Worm (Caenorhabditis elegans): ENCODE data around the gene C25H3.10.
A peak's percentile ranks its signal among the peaks of the same experiment; 100 is the strongest.

C25H3.10 gene

ce11 chrII:5735744-5736143 is 37.0 kb upstream of the C25H3.10 start:
- no peak for TF ChIP-seq fkh-6 (tag; optimal IDR thresholded peaks at IDR 0.05)
- no peak for TF ChIP-seq ref-2 (tag; optimal IDR thresholded peaks at IDR 0.05)
- no peak for TF ChIP-seq unc-55 (GFP tag; optimal IDR thresholded peaks at IDR 0.05)

- TF ChIP-seq fkh-6 (tag; optimal IDR thresholded peaks at IDR 0.05): no peak
- no peak for TF ChIP-seq ttx-3 (tag; optimal IDR thresholded peaks at IDR 0.05)
- TF ChIP-seq ceh-34 (tag; optimal IDR thresholded peaks at IDR 0.05): no peak
- TF ChIP-seq pha-2 (tag; optimal IDR thresholded peaks at IDR 0.05): no peak
- no peak for TF ChIP-seq pax-1 (tag; optimal IDR thresholded peaks at IDR 0.05)
- TF ChIP-seq elt-2 (tag; optimal IDR thresholded peaks at IDR 0.05): no peak
- no peak for TF ChIP-seq madf-2 (tag; optimal IDR thresholded peaks at IDR 0.05)
- TF ChIP-seq npax-4 (tag; optimal IDR thresholded peaks at IDR 0.05): no peak
- no peak for TF ChIP-seq sox-4 (tag; optimal IDR thresholded peaks at IDR 0.05)
- TF ChIP-seq sox-2 (GFP tag; IDR thresholded peaks at IDR 0.05): no peak
- TF ChIP-seq syd-9 (tag; optimal IDR thresholded peaks at IDR 0.05): no peak
- TF ChIP-seq F13H6.1 (tag; optimal IDR thresholded peaks at IDR 0.05): no peak
- TF ChIP-seq odd-2 (tag; optimal IDR thresholded peaks at IDR 0.05): no peak
- no peak for TF ChIP-seq ceh-18 (tag; optimal IDR thresholded peaks at IDR 0.05)
- TF ChIP-seq K02D7.2 (tag; optimal IDR thresholded peaks at IDR 0.05): no peak
- no peak for TF ChIP-seq che-1 (tag; optimal IDR thresholded peaks at IDR 0.05)
- TF ChIP-seq unc-42 (tag; optimal IDR thresholded peaks at IDR 0.05): no peak
- no peak for TF ChIP-seq ceh-30 (tag; optimal IDR thresholded peaks at IDR 0.05)
- no peak for TF ChIP-seq rnt-1 (tag; optimal IDR thresholded peaks at IDR 0.05)
Observed at ce11 chrII:5734883-5735282, 36.1 kb upstream of the C25H3.10 start.

- TF ChIP-seq hlh-15 (tag; optimal IDR thresholded peaks at IDR 0.05) (no peak), ceh-24 (tag; optimal IDR thresholded peaks at IDR 0.05) (no peak), fax-1 (tag; optimal IDR thresholded peaks at IDR 0.05) (no peak), nhr-232 (tag; optimal IDR thresholded peaks at IDR 0.05) (no peak), ceh-34 (tag; optimal IDR thresholded peaks at IDR 0.05) (no peak), unc-3 (GFP tag; conservative IDR thresholded peaks at IDR 0.05) (no peak), unc-3 (tag; optimal IDR thresholded peaks at IDR 0.05) (no peak), pax-1 (tag; optimal IDR thresholded peaks at IDR 0.05) (no peak), sdc-2 (tag; optimal IDR thresholded peaks at IDR 0.05) (no peak)
Observed at ce11 chrII:5730343-5731083, 31.7 kb upstream of the C25H3.10 start, which contains the start of the genes C18A3.7 and C18A3.11. TSS of gene C18A3.7 (minus strand) at chrII:5730443. TSS of gene C18A3.11 (plus strand) at chrII:5731033.

ce11 chrII:5727707-5728106 is 28.9 kb upstream of the C25H3.10 start, which contains the start of gene rab-3:
TSS of gene rab-3 (minus strand) at chrII:5727853.
- peak; percentile 78 for TF ChIP-seq unc-42 (tag; optimal IDR thresholded peaks at IDR 0.05)
- TF ChIP-seq ahr-1 (tag; optimal IDR thresholded peaks at IDR 0.05): no peak

- peak; percentile 22 for TF ChIP-seq ceh-18 (tag; optimal IDR thresholded peaks at IDR 0.05)
- TF ChIP-seq unc-42 (tag; optimal IDR thresholded peaks at IDR 0.05): peak; percentile 81
- no peak for TF ChIP-seq pha-2 (tag; optimal IDR thresholded peaks at IDR 0.05)
- peak; percentile 36 for TF ChIP-seq nfya-1 (tag; optimal IDR thresholded peaks at IDR 0.05)
- TF ChIP-seq ceh-31 (tag; optimal IDR thresholded peaks at IDR 0.05): peak; percentile 78
- peak; percentile 76 for TF ChIP-seq ceh-48 (tag; optimal IDR thresholded peaks at IDR 0.05)
- no peak for TF ChIP-seq sox-4 (tag; optimal IDR thresholded peaks at IDR 0.05)
- peak; percentile 31 for TF ChIP-seq ceh-19 (GFP tag; optimal IDR thresholded peaks at IDR 0.05)
- TF ChIP-seq tbx-2 (tag; optimal IDR thresholded peaks at IDR 0.05): peak; percentile 29
- no peak for TF ChIP-seq ceh-2 (tag; optimal IDR thresholded peaks at IDR 0.05)
Observed at ce11 chrII:5725094-5725493, 26.3 kb upstream of the C25H3.10 start.
